Fruit fly (Drosophila melanogaster) whole organism, wandering third instar larva: ENCODE results near the gene CG14109.

Source experiments
- Abd-B ChIP-seq: fragments of >200 bp; optimal IDR thresholded peaks from 2 replicates; lab custom pipeline; 2017; ENCODE audit warnings: missing biosample characterization, missing genetic modification characterization
- CG32264 ChIP-seq: fragments of 200-800 bp; sonication (Bioruptor generic); optimal IDR thresholded peaks from 2 replicates; lab custom pipeline; 2016; ENCODE audit warnings: missing biosample characterization, missing genetic modification characterization
- CG9705 ChIP-seq: fragments of 200-800 bp; sonication (Bioruptor generic); optimal IDR thresholded peaks from 2 replicates; lab custom pipeline; 2018; ENCODE audit warnings: missing biosample characterization, mild to moderate bottlenecking, missing genetic modification characterization
- CrebA ChIP-seq: fragments of 200-800 bp; sonication (Bioruptor generic); optimal IDR thresholded peaks from 2 replicates; lab custom pipeline; 2016; ENCODE audit warnings: missing biosample characterization, mild to moderate bottlenecking, missing genetic modification characterization, borderline replicate concordance
- Dfd ChIP-seq: fragments of >200 bp; optimal IDR thresholded peaks from 2 replicates; lab custom pipeline; 2017; ENCODE audit warnings: missing biosample characterization, missing genetic modification characterization
- GATAd ChIP-seq: sonication (Bioruptor generic); optimal IDR thresholded peaks from 2 replicates; lab custom pipeline; 2016; ENCODE audit warnings: missing biosample characterization, missing genetic modification characterization
- HLH106 ChIP-seq: fragments of 200-800 bp; optimal IDR thresholded peaks from 3 replicates; lab custom pipeline; 2019; ENCODE audit warnings: missing biosample characterization, mild to moderate bottlenecking, missing genetic modification characterization, moderate library complexity
- Hnf4 ChIP-seq: fragments of 200-800 bp; sonication (Bioruptor generic); optimal IDR thresholded peaks from 2 replicates; lab custom pipeline; 2016; ENCODE audit warnings: missing biosample characterization, mild to moderate bottlenecking, missing genetic modification characterization
- Hr78 ChIP-seq: fragments of >200 bp; optimal IDR thresholded peaks from 2 replicates; lab custom pipeline; 2017; ENCODE audit warnings: missing biosample characterization, missing genetic modification characterization
- Hr83 ChIP-seq: fragments of 200-300 bp; sonication (Bioruptor generic); optimal IDR thresholded peaks from 2 replicates; lab custom pipeline; 2016; ENCODE audit warnings: missing biosample characterization, mild to moderate bottlenecking, missing genetic modification characterization, moderate library complexity; ENCODE audit not compliant: poor library complexity, severe bottlenecking
- Jra ChIP-seq: sonication (Bioruptor generic); optimal IDR thresholded peaks from 2 replicates; lab custom pipeline; 2016; ENCODE audit warnings: missing biosample characterization, missing genetic modification characterization
- Mio ChIP-seq: sonication (Bioruptor generic); optimal IDR thresholded peaks from 2 replicates; lab custom pipeline; 2016; ENCODE audit warnings: missing biosample characterization, missing genetic modification characterization
- Myc ChIP-seq: fragments of >200 bp; optimal IDR thresholded peaks from 2 replicates; lab custom pipeline; 2017
- N ChIP-seq: fragments of >200 bp; optimal IDR thresholded peaks from 2 replicates; lab custom pipeline; 2018; ENCODE audit warnings: missing biosample characterization, missing external identifiers, missing genetic modification characterization
- OdsH ChIP-seq: fragments of 200-800 bp; sonication (Bioruptor generic); optimal IDR thresholded peaks from 2 replicates; lab custom pipeline; 2016; ENCODE audit warnings: missing biosample characterization, mild to moderate bottlenecking, missing genetic modification characterization
- Rel ChIP-seq, 2 experiments: fragments of 200-800 bp; sonication (Bioruptor generic) in 1 of 2; optimal IDR thresholded peaks; 2 replicates in 1 of 2; 3 replicates in 1 of 2; lab custom pipeline; 2016 to 2019; ENCODE audit warnings: mild to moderate bottlenecking in 2 of 2, missing biosample characterization in 2 of 2, missing genetic modification characterization in 2 of 2, moderate library complexity in 1 of 2
- Sp1 ChIP-seq: fragments of 200-800 bp; sonication (Bioruptor generic); optimal IDR thresholded peaks from 3 replicates; lab custom pipeline; 2019; ENCODE audit warnings: missing biosample characterization, mild to moderate bottlenecking, missing genetic modification characterization, moderate library complexity
- Vsx2 ChIP-seq: fragments of 200-300, 225-300 bp; sonication (Bioruptor generic); optimal IDR thresholded peaks from 2 replicates; lab custom pipeline; 2018; ENCODE audit warnings: missing biosample characterization, missing genetic modification characterization; ENCODE audit not compliant: partially characterized antibody
- br ChIP-seq: fragments of 200-800 bp; sonication (Bioruptor generic); optimal IDR thresholded peaks from 2 replicates; lab custom pipeline; 2016; ENCODE audit warnings: missing biosample characterization, missing genetic modification characterization
- brk ChIP-seq: fragments of 200-800 bp; sonication (Bioruptor generic); optimal IDR thresholded peaks from 2 replicates; lab custom pipeline; 2016; ENCODE audit warnings: missing biosample characterization, mild to moderate bottlenecking, missing genetic modification characterization
- dl ChIP-seq, 2 experiments: fragments of 175-275, 200-275 bp in 1 of 2; fragments of 200-275 bp in 1 of 2; sonication (Bioruptor generic); optimal IDR thresholded peaks; lab custom pipeline; 2018; ENCODE audit warnings: mild to moderate bottlenecking in 2 of 2, missing biosample characterization in 2 of 2, missing genetic modification characterization in 2 of 2, moderate library complexity in 2 of 2; ENCODE audit not compliant: partially characterized antibody in 2 of 2, insufficient read depth in 1 of 2
- dmrt93B ChIP-seq: fragments of 200-800 bp; sonication (Bioruptor generic); optimal IDR thresholded peaks from 2 replicates; lab custom pipeline; 2018; ENCODE audit warnings: missing biosample characterization, mild to moderate bottlenecking, missing genetic modification characterization
- dsf ChIP-seq: sonication (Bioruptor generic); optimal IDR thresholded peaks from 2 replicates; lab custom pipeline; 2016; ENCODE audit warnings: missing biosample characterization, missing genetic modification characterization, borderline replicate concordance
- ey ChIP-seq: fragments of 200-800 bp; sonication (Bioruptor generic); optimal IDR thresholded peaks from 2 replicates; lab custom pipeline; 2016; ENCODE audit warnings: missing biosample characterization, missing genetic modification characterization
- foxo ChIP-seq, 2 experiments: fragments of 200-800 bp; sonication (Bioruptor generic); optimal IDR thresholded peaks; 2 replicates in 1 of 2; 3 replicates in 1 of 2; lab custom pipeline; 2016 to 2017; ENCODE audit warnings: missing biosample characterization in 2 of 2, missing genetic modification characterization in 2 of 2
- fru ChIP-seq: fragments of 200-800 bp; sonication (Bioruptor generic); optimal IDR thresholded peaks from 3 replicates; lab custom pipeline; 2016; ENCODE audit warnings: missing biosample characterization, mild to moderate bottlenecking, missing genetic modification characterization
- h ChIP-seq: fragments of 200-800 bp; sonication (Bioruptor generic); optimal IDR thresholded peaks from 3 replicates; lab custom pipeline; 2016; ENCODE audit warnings: missing biosample characterization, mild to moderate bottlenecking, missing genetic modification characterization
- jim ChIP-seq: fragments of 175-275, 200-325 bp; sonication (Bioruptor generic); optimal IDR thresholded peaks from 2 replicates; lab custom pipeline; 2016; ENCODE audit warnings: missing biosample characterization, mild to moderate bottlenecking, missing genetic modification characterization
- lola ChIP-seq: fragments of >200 bp; optimal IDR thresholded peaks from 2 replicates; lab custom pipeline; 2017; ENCODE audit warnings: missing biosample characterization, missing genetic modification characterization
- pan ChIP-seq: fragments of >200 bp; optimal IDR thresholded peaks from 2 replicates; lab custom pipeline; 2017
- psq ChIP-seq: fragments of 200-800 bp; sonication (Bioruptor generic); optimal IDR thresholded peaks from 3 replicates; lab custom pipeline; 2017; ENCODE audit warnings: missing biosample characterization, mild to moderate bottlenecking, missing genetic modification characterization, moderate library complexity
- rgr ChIP-seq: fragments of 200-800 bp; sonication (Bioruptor generic); optimal IDR thresholded peaks from 3 replicates; lab custom pipeline; 2016; ENCODE audit warnings: missing biosample characterization, mild to moderate bottlenecking, missing genetic modification characterization
- sage ChIP-seq: fragments of 200-800 bp; sonication (Bioruptor generic); optimal IDR thresholded peaks from 2 replicates; lab custom pipeline; 2016; ENCODE audit warnings: missing biosample characterization, mild to moderate bottlenecking, missing genetic modification characterization
- sv ChIP-seq: fragments of 200-800 bp; sonication (Bioruptor generic); optimal IDR thresholded peaks from 3 replicates; lab custom pipeline; 2016; ENCODE audit warnings: missing biosample characterization, missing genetic modification characterization
- tai ChIP-seq: sonication (Bioruptor generic); optimal IDR thresholded peaks from 2 replicates; lab custom pipeline; 2016; ENCODE audit warnings: missing biosample characterization, missing genetic modification characterization
- usp ChIP-seq: fragments of >200 bp; optimal IDR thresholded peaks from 2 replicates; lab custom pipeline; 2017; ENCODE audit warnings: missing biosample characterization, missing genetic modification characterization
- woc ChIP-seq: sonication (Bioruptor generic); optimal IDR thresholded peaks from 2 replicates; lab custom pipeline; 2016; ENCODE audit warnings: missing biosample characterization, mild to moderate bottlenecking, missing genetic modification characterization

The CG14109 gene

DNA sequence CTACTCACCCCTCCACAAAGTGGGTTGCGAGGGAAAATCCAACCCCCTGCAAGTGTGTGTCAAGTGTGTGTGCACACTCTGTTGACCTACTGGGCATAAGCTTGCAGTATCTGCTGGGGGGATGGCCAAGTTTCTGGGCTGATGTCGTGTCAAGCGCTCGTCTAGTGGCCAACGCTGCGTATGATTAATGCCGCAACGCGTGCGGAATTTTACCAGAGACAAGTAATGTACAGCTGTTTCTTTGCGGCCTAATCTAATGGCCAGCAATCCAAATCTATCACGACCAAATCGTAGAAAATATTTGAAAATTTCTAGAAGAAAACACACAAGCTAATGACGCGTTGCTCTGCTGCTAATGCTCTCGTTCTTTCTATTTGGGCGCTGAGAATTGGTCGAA, 38.5 kb downstream of the CG14109 start:
- TF ChIP-seq pan (lab: Kevin White, UChicago), result no peak
- TF ChIP-seq, all 38 proteins: peak for 0

DNA sequence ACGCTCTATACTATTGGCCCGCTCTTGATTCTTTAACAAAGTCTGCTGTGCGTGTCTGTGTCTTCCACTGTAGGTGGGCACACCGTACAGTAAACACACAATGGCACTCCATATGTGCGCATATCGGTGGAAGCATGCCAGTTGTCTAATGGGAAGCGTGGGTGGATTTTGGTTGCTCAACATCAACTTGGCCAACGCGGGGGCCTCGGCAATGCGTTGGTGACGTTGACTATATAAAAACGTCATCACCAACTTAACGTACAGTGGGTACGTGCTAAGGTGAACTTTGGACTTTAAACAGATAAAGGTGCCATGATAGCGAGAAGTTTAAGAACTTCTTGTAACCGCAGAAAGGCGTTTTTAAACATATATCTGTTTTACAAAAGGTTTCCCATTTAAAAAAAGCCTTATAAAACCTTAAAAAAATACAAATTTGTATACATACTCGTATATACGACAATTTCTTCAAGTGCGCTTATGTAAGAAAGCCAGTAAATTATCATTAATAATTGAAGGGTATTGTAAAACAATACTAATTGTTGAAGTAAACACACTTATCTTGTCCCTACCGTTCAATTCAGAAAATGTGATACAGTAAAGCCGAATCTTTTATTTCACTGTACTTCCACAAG, 39.0 kb downstream of the CG14109 start:
- TF ChIP-seq N (GFP tag; lab: Kevin White, UChicago), result no peak
- no peak for TF ChIP-seq sv (GFP tag; lab: Kevin White, UChicago)
- TF ChIP-seq CG9705 (GFP tag; lab: Kevin White, UChicago), result peak; percentile 29
- TF ChIP-seq OdsH (GFP tag; lab: Kevin White, UChicago), result no peak
- TF ChIP-seq HLH106 (tag; lab: Kevin White, UChicago), result peak; percentile 60
- peak; percentile 28 for TF ChIP-seq Sp1
- TF ChIP-seq Jra, result no peak
- TF ChIP-seq br, result peak; percentile 15
- TF ChIP-seq psq, result peak; percentile 27
- TF ChIP-seq dmrt93B (GFP tag; lab: Kevin White, UChicago), result peak; percentile 15
- peak; percentile 35 for TF ChIP-seq Hnf4 (GFP tag; lab: Kevin White, UChicago)
- TF ChIP-seq GATAd, result no peak
- TF ChIP-seq foxo (GFP tag; optimal IDR thresholded peaks at IDR 0.05; lab: Kevin White, UChicago), result peak in 1 of 2 experiments; percentile 63
- peak; percentile 25 for TF ChIP-seq brk
- TF ChIP-seq dsf (GFP tag; lab: Kevin White, UChicago), result no peak
- TF ChIP-seq dl (GFP tag; optimal IDR thresholded peaks at IDR 0.05; lab: Kevin White, UChicago; ENCODE audit: insufficient read depth in 1 of 2, partially characterized antibody in 2 of 2), result no peak
- no peak for TF ChIP-seq sage (GFP tag; lab: Kevin White, UChicago)
- TF ChIP-seq rgr (GFP tag; lab: Kevin White, UChicago), result peak; percentile 58
- TF ChIP-seq Dfd, result no peak
- TF ChIP-seq h (GFP tag; lab: Kevin White, UChicago), result peak; percentile 51
- TF ChIP-seq woc (GFP tag; lab: Kevin White, UChicago), result peak; percentile 46
- TF ChIP-seq fru (GFP tag; lab: Kevin White, UChicago), result peak; percentile 58
- peak; percentile 39 for TF ChIP-seq ey (GFP tag; lab: Kevin White, UChicago)

DNA sequence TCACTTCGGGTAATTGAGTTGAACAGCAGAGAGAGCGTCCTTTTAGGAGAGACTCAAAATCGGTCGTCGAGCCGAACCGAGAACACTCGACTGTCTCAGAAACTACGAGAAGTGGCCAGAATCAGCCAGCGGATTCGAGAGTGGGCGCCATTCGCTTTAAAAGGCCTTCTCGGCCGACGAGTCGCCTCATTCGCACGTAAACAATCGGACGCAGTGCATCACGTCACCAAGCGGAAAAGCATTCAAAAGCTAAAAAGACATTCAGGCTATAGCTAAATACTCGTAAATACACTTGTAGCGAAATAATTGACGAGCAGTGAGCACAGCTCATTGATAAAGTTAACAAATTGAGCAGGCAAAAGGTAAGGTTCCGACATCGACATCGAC, 39.5 kb downstream of the CG14109 start:
- TF ChIP-seq dsf (GFP tag; lab: Kevin White, UChicago) (no peak), Rel (GFP tag; optimal IDR thresholded peaks at IDR 0.05; lab: Kevin White, UChicago) (no peak), Rel (tag; optimal IDR thresholded peaks at IDR 0.05; lab: Kevin White, UChicago) (peak; percentile 16), rgr (GFP tag; lab: Kevin White, UChicago) (no peak), brk (no peak), psq (no peak), CG9705 (GFP tag; lab: Kevin White, UChicago) (no peak)

DNA sequence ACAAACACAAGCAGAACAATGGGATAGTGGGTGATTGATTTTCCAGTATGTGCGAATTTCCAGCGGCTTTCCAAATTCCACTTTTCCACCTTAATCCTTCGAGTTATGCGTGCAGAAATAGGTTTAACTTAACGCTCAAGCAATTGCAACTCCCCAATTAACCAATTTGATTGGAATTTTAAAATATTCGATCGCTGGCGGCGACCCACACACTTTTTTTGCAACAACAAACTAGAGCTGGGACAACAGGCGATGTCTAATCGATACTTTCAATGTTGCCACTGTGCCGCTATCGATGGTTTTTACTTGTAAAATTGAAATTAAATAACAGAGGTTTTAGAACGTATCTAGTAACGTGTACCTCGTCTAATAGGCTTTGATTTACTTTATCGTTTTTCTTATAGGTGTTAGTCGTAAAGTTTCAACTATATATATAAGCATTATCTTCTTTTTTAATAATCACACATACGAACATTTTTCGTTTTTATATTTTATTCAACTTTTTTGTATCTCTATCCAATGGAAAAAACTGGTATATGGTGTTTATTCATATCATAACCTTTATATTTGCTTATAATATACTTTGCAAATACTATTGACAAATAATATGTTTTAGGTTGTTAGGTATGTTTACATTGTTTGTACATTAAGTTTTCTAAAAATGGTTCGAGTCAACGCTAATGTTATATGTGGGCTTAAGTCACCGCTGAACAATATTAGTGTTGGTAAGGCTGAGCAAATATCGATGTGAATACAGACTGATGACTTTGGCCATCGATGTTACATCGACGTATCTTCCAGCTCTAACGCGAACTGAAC, 45.5 kb downstream of the CG14109 start, which contains the start of the genes Abp1 and Tgi:
Abp1 (minus strand) TSS at position 240 of the 819 bp plus-strand sequence.
Tgi (plus strand) TSS at position 757 of the 819 bp plus-strand sequence.
- TF ChIP-seq Hr83 (peak; percentile 61), h (GFP tag; lab: Kevin White, UChicago) (peak; percentile 26), usp (GFP tag; lab: Kevin White, UChicago) (no peak), ey (GFP tag; lab: Kevin White, UChicago) (no peak), CrebA (GFP tag; lab: Kevin White, UChicago) (no peak), Abd-B (no peak), tai (no peak), CG9705 (GFP tag; lab: Kevin White, UChicago) (no peak), foxo (GFP tag; optimal IDR thresholded peaks at IDR 0.05; lab: Kevin White, UChicago) (peak in 1 of 2 experiments; percentile 26), br (no peak), OdsH (GFP tag; lab: Kevin White, UChicago) (no peak), Hr78 (GFP tag; lab: Kevin White, UChicago) (no peak), Myc (lab: Kevin White, UChicago) (no peak), pan (lab: Kevin White, UChicago) (no peak), sage (GFP tag; lab: Kevin White, UChicago) (no peak), lola (GFP tag; lab: Kevin White, UChicago) (no peak), Mio (GFP tag; lab: Kevin White, UChicago) (no peak), sv (GFP tag; lab: Kevin White, UChicago) (no peak), N (GFP tag; lab: Kevin White, UChicago) (no peak), Sp1 (no peak), Rel (GFP tag; optimal IDR thresholded peaks at IDR 0.05; lab: Kevin White, UChicago) (no peak), Rel (tag; optimal IDR thresholded peaks at IDR 0.05; lab: Kevin White, UChicago) (peak; percentile 5), CG32264 (no peak), HLH106 (tag; lab: Kevin White, UChicago) (no peak), Dfd (no peak), Vsx2 (GFP tag; lab: Kevin White, UChicago) (no peak), woc (GFP tag; lab: Kevin White, UChicago) (peak; percentile 14), Hnf4 (GFP tag; lab: Kevin White, UChicago) (peak; percentile 65), rgr (GFP tag; lab: Kevin White, UChicago) (peak; percentile 47), brk (peak; percentile 52), fru (GFP tag; lab: Kevin White, UChicago) (peak; percentile 3), dsf (GFP tag; lab: Kevin White, UChicago) (peak; percentile 11), dmrt93B (GFP tag; lab: Kevin White, UChicago) (no peak), Jra (peak; percentile 55), dl (GFP tag; optimal IDR thresholded peaks at IDR 0.05; lab: Kevin White, UChicago; ENCODE audit: insufficient read depth in 1 of 2, partially characterized antibody in 2 of 2) (no peak), jim (no peak)
